Fruit fly (Drosophila melanogaster): Measurements from ENCODE around the gene CG3176.

The CG3176 gene

DNA sequence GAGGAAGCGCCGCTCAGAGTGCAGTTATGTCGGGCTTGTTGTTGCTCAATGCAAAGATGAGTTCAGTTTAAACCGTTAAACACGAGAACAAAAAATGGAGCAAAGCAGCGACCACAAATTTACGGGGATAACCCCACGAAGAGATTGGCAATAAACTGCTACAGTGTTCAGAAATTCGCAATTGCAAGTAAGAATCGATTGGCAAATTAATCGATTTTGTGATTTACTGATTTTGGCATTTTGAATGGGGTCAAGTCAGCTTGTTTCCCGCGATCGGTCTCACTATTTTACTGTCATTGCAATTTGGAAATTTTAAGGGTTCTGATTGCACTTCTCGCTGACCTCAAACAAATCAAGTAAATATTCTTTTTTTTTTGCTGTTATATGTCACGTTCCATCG is at the start of gene CG3176:
Gene CG3176, plus strand, starts transcription at position 221 of the 400 bp plus-strand sequence.
- TF ChIP-seq achi (GFP tag; optimal IDR thresholded peaks at IDR 0.05): peak; percentile 17

DNA sequence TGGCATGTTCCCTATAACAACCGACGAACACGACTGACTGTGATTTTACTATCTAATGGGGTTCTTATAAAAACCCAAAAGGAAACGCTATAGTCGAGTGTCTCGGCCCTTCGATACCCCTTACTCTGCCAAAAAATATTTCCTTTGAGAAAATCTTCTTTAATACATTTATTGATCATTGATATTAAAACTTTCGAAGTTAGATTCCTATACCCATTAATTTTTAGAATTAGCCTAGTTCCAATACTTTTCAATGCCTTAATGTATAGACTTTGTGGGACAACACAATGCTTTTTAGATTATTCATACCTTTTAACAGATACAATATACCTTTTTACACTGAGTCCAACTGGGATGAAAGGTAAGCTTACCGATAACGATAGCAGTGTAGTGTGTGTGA is 44.3 kb upstream of the CG3176 start, which contains the start of gene Pgcl:
Gene Pgcl, minus strand, starts transcription at position 45 of the 400 bp plus-strand sequence.
- no peak for TF ChIP-seq acj6 (GFP tag; optimal IDR thresholded peaks at IDR 0.05)
- TF ChIP-seq CG6792 (GFP tag; optimal IDR thresholded peaks at IDR 0.05): no peak

DNA sequence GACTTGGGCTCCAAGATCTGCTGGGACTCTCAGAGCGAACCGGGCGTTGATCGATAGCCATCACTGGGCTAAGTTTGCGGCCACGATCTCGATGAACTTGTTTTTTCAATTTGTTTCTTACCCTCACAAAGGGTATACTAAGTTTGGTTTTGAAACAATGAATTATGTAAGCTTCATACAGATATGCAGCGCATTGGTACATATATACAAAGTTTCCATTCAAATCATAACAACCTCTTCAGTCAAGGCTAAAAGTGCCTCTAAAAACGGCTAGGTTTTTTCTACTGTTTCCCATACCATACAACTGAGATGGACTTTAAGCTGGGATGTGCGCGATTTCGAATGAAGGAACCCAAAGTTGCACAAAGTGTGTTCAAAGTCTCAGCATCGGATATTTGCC is 40.4 kb upstream of the CG3176 start:
- TF ChIP-seq CG11294 (GFP tag; IDR thresholded peaks at IDR 0.05): no peak
- no peak for TF ChIP-seq Eip75B (GFP tag; optimal IDR thresholded peaks at IDR 0.05)
- TF ChIP-seq Blimp-1 (GFP tag; optimal IDR thresholded peaks at IDR 0.05): no peak
- TF ChIP-seq salr (GFP tag; optimal IDR thresholded peaks at IDR 0.05): no peak
- no peak for TF ChIP-seq Sox15 (GFP tag; optimal IDR thresholded peaks at IDR 0.05)
- no peak for TF ChIP-seq fkh (GFP tag; optimal IDR thresholded peaks at IDR 0.05)
- no peak for TF ChIP-seq ss (GFP tag; optimal IDR thresholded peaks at IDR 0.05)
- no peak for TF ChIP-seq CG9139 (GFP tag; optimal IDR thresholded peaks at IDR 0.05)
- TF ChIP-seq Hr38 (GFP tag; optimal IDR thresholded peaks at IDR 0.05): no peak
- no peak for TF ChIP-seq CG8319 (GFP tag; optimal IDR thresholded peaks at IDR 0.05)
- TF ChIP-seq CG32006 (GFP tag; optimal IDR thresholded peaks at IDR 0.05): no peak
- TF ChIP-seq CG6808 (GFP tag; optimal IDR thresholded peaks at IDR 0.05): no peak
- no peak for TF ChIP-seq CG15336 (GFP tag; IDR thresholded peaks at IDR 0.05)
- TF ChIP-seq esn (GFP tag; optimal IDR thresholded peaks at IDR 0.05): peak; percentile 31
- peak; percentile 48 for TF ChIP-seq svp (GFP tag)
- TF ChIP-seq pdm3 (GFP tag; optimal IDR thresholded peaks at IDR 0.05): no peak
- TF ChIP-seq CG11762 (GFP tag; optimal IDR thresholded peaks at IDR 0.05; ENCODE audit: insufficient read depth): no peak
- TF ChIP-seq Sox102F (GFP tag; optimal IDR thresholded peaks at IDR 0.05): peak; percentile 48
- no peak for TF ChIP-seq OdsH (GFP tag; optimal IDR thresholded peaks at IDR 0.05)
- no peak for TF ChIP-seq CG3919 (GFP tag; optimal IDR thresholded peaks at IDR 0.05)
- TF ChIP-seq Ets21C (GFP tag; optimal IDR thresholded peaks at IDR 0.05): no peak
- no peak for TF ChIP-seq Eip93F (GFP tag; optimal IDR thresholded peaks at IDR 0.05)
- no peak for TF ChIP-seq CG10669 (GFP tag; optimal IDR thresholded peaks at IDR 0.05)
- no peak for TF ChIP-seq CG34406 (GFP tag; optimal IDR thresholded peaks at IDR 0.05)
- no peak for TF ChIP-seq CG11902 (GFP tag; optimal IDR thresholded peaks at IDR 0.05)
- TF ChIP-seq lz (GFP tag; optimal IDR thresholded peaks at IDR 0.05): peak; percentile 7
- TF ChIP-seq dsx (GFP tag; optimal IDR thresholded peaks at IDR 0.05; ENCODE audit: poor library complexity, severe bottlenecking): no peak
- TF ChIP-seq CG8119 (GFP tag; IDR thresholded peaks at IDR 0.05): no peak
- no peak for TF ChIP-seq CG16779 (tag; optimal IDR thresholded peaks at IDR 0.05)
- TF ChIP-seq fd59A (GFP tag; optimal IDR thresholded peaks at IDR 0.05): no peak
- no peak for TF ChIP-seq CG6276 (GFP tag; optimal IDR thresholded peaks at IDR 0.05)
- TF ChIP-seq Hr39 (GFP tag; optimal IDR thresholded peaks at IDR 0.05): peak; percentile 13
- TF ChIP-seq Ets96B (tag; optimal IDR thresholded peaks at IDR 0.05): no peak
- TF ChIP-seq CG3032 (tag; optimal IDR thresholded peaks at IDR 0.05): no peak
- TF ChIP-seq vri (GFP tag; optimal IDR thresholded peaks at IDR 0.05): no peak
- TF ChIP-seq spab (GFP tag; optimal IDR thresholded peaks at IDR 0.05): no peak
- TF ChIP-seq CG6792 (GFP tag; optimal IDR thresholded peaks at IDR 0.05): no peak
- peak; percentile 11 for TF ChIP-seq Smox (GFP tag; optimal IDR thresholded peaks at IDR 0.05)
- TF ChIP-seq CG1621 (tag; optimal IDR thresholded peaks at IDR 0.05): no peak
- TF ChIP-seq CG4318 (GFP tag; optimal IDR thresholded peaks at IDR 0.05): no peak
- TF ChIP-seq CG10631 (GFP tag; optimal IDR thresholded peaks at IDR 0.05): no peak
- no peak for TF ChIP-seq net (GFP tag; optimal IDR thresholded peaks at IDR 0.05)
- no peak for TF ChIP-seq acj6 (GFP tag; optimal IDR thresholded peaks at IDR 0.05)
- no peak for TF ChIP-seq eg (GFP tag; IDR thresholded peaks at IDR 0.05)
- TF ChIP-seq CG6854 (GFP tag; optimal IDR thresholded peaks at IDR 0.05): no peak
- no peak for TF ChIP-seq fd85E (GFP tag; optimal IDR thresholded peaks at IDR 0.05)
- TF ChIP-seq CG8632 (GFP tag; optimal IDR thresholded peaks at IDR 0.05): no peak
